Fruit fly (Drosophila melanogaster) whole organism, embryonic: ENCODE data around the gene CG42809.

Experiments used
- Atf3 ChIP-seq: fragments of 200-800 bp; sonication (Bioruptor generic); optimal IDR thresholded peaks from 3 replicates; lab custom pipeline; 2016; ENCODE audit warnings: missing biosample characterization, missing genetic modification characterization
- BEAF-32 ChIP-seq: fragments of 200-800 bp; sonication (Bioruptor generic); optimal IDR thresholded peaks from 3 replicates; lab custom pipeline; 2017; ENCODE audit warnings: missing biosample characterization, missing genetic modification characterization, mild to moderate bottlenecking, moderate library complexity, missing genetic modification reagents
- CG10209 ChIP-seq: fragments of 200-800 bp; sonication (Bioruptor generic); optimal IDR thresholded peaks from 3 replicates; lab custom pipeline; 2017; ENCODE audit warnings: missing biosample characterization, mild to moderate bottlenecking, missing genetic modification characterization, missing genetic modification reagents
- CG1024 ChIP-seq: fragments of 200-800 bp; sonication (Bioruptor generic); IDR thresholded peaks from 2 replicates; pipeline ENCODE4 v1.3.6; 2022; ENCODE audit warnings: missing biosample characterization, missing genetic modification characterization
- CG10462 ChIP-seq: fragments of 200-800 bp; sonication (Bioruptor generic); optimal IDR thresholded peaks from 2 replicates; lab custom pipeline; 2016; ENCODE audit warnings: missing biosample characterization, missing genetic modification characterization
- CG10543 ChIP-seq: fragments of 200-800 bp; sonication (Bioruptor generic); optimal IDR thresholded peaks from 3 replicates; lab custom pipeline; 2017; ENCODE audit warnings: missing biosample characterization, mild to moderate bottlenecking, missing genetic modification characterization, moderate library complexity
- CG11085 ChIP-seq: fragments of 200-800 bp; sonication (Bioruptor generic); IDR thresholded peaks from 2 replicates; pipeline ENCODE4 v1.3.6; 2022; ENCODE audit warnings: missing biosample characterization, missing genetic modification characterization
- CG1602 ChIP-seq: fragments of 200-800 bp; sonication (Bioruptor generic); optimal IDR thresholded peaks from 3 replicates; lab custom pipeline; 2016; ENCODE audit warnings: missing biosample characterization, missing genetic modification characterization
- CG16863 ChIP-seq: fragments of 200-800 bp; sonication (Bioruptor generic); optimal IDR thresholded peaks from 3 replicates; lab custom pipeline; 2016; ENCODE audit warnings: missing biosample characterization, missing genetic modification characterization
- CG30403 ChIP-seq: fragments of 200-800 bp; sonication (Bioruptor generic); optimal IDR thresholded peaks from 3 replicates; lab custom pipeline; 2016; ENCODE audit warnings: missing biosample characterization, missing genetic modification characterization
- CG33557 ChIP-seq: fragments of 200-800 bp; sonication (Bioruptor generic); optimal IDR thresholded peaks from 2 replicates; lab custom pipeline; 2019; ENCODE audit warnings: missing biosample characterization, mild to moderate bottlenecking, missing genetic modification characterization, moderate library complexity
- CG7786 ChIP-seq: fragments of 200-800 bp; sonication (Bioruptor generic); optimal IDR thresholded peaks from 2 replicates; lab custom pipeline; 2016; ENCODE audit warnings: missing biosample characterization, missing genetic modification characterization
- CG7987 ChIP-seq: fragments of 200-800 bp; sonication (Bioruptor generic); optimal IDR thresholded peaks from 2 replicates; lab custom pipeline; 2018; ENCODE audit warnings: missing biosample characterization, mild to moderate bottlenecking, missing genetic modification characterization, moderate library complexity
- CG8281 ChIP-seq: fragments of 200-800 bp; sonication (Bioruptor generic); optimal IDR thresholded peaks from 2 replicates; lab custom pipeline; 2018; ENCODE audit warnings: missing biosample characterization, mild to moderate bottlenecking, missing genetic modification characterization, moderate library complexity
- CG9876 ChIP-seq: fragments of 200-800 bp; sonication (Bioruptor generic); optimal IDR thresholded peaks from 2 replicates; lab custom pipeline; 2016; ENCODE audit warnings: missing biosample characterization, missing genetic modification characterization
- Camta ChIP-seq: fragments of 200-800 bp; sonication (Bioruptor generic); optimal IDR thresholded peaks from 2 replicates; lab custom pipeline; 2016; ENCODE audit warnings: missing biosample characterization, missing genetic modification characterization
- Dfd ChIP-seq, 2 experiments: fragments of >200 bp; optimal IDR thresholded peaks; 2 replicates each; lab custom pipeline; 2017; ENCODE audit warnings: missing biosample characterization in 2 of 2, missing genetic modification characterization in 2 of 2
- E2f1 ChIP-seq: fragments of 200-800 bp; sonication (Bioruptor generic); IDR thresholded peaks from 2 replicates; pipeline ENCODE4 v1.3.6; 2022; ENCODE audit warnings: missing biosample characterization, missing genetic modification characterization
- Eip74EF ChIP-seq, 2 experiments: fragments of 200-800 bp in 1 of 2; fragments of >200 bp in 1 of 2; sonication (Bioruptor generic) in 1 of 2; optimal IDR thresholded peaks; 2 replicates each; lab custom pipeline; 2017 to 2019; ENCODE audit warnings: missing biosample characterization in 2 of 2, missing genetic modification characterization in 2 of 2, mild to moderate bottlenecking in 1 of 2, moderate library complexity in 1 of 2
- Elba2 ChIP-seq: fragments of 200-800 bp; sonication (Bioruptor generic); optimal IDR thresholded peaks from 3 replicates; lab custom pipeline; 2016; ENCODE audit warnings: missing biosample characterization, missing genetic modification characterization
- Fer3 ChIP-seq: fragments of 200-800 bp; sonication (Bioruptor generic); optimal IDR thresholded peaks from 2 replicates; lab custom pipeline; 2018; ENCODE audit warnings: missing biosample characterization, mild to moderate bottlenecking, missing genetic modification characterization, moderate library complexity
- H2.0 ChIP-seq: fragments of 200-800 bp; sonication (Bioruptor generic); IDR thresholded peaks from 2 replicates; pipeline ENCODE4 v1.3.6; 2022; ENCODE audit warnings: missing biosample characterization, missing genetic modification characterization
- HLH54F ChIP-seq: fragments of 200-800 bp; sonication (Bioruptor generic); optimal IDR thresholded peaks from 3 replicates; lab custom pipeline; 2016; ENCODE audit warnings: missing biosample characterization, missing genetic modification characterization
- Hsf ChIP-seq: fragments of 200-800 bp; sonication (Bioruptor generic); optimal IDR thresholded peaks from 3 replicates; lab custom pipeline; 2016; ENCODE audit warnings: missing biosample characterization, missing genetic modification characterization
- MBD-R2 ChIP-seq: fragments of 200-800 bp; sonication (Bioruptor generic); IDR thresholded peaks from 2 replicates; pipeline ENCODE4 v1.3.6; 2022; ENCODE audit warnings: missing biosample characterization, missing genetic modification characterization
- NfI ChIP-seq: fragments of 200-800 bp; sonication (Bioruptor generic); optimal IDR thresholded peaks from 3 replicates; lab custom pipeline; 2018; ENCODE audit warnings: missing biosample characterization, mild to moderate bottlenecking, missing genetic modification characterization, moderate library complexity
- Sry-β ChIP-seq: fragments of 200-800 bp; sonication (Bioruptor generic); optimal IDR thresholded peaks from 2 replicates; lab custom pipeline; 2018; ENCODE audit warnings: missing biosample characterization, mild to moderate bottlenecking, missing genetic modification characterization, moderate library complexity
- Trl ChIP-seq, 3 experiments: fragments of >200 bp in 2 of 3; fragments of 200-800 bp in 1 of 3; sonication (Bioruptor generic) in 1 of 3; optimal IDR thresholded peaks; 2 replicates in 1 of 3; 3 replicates in 2 of 3; lab custom pipeline; 2016 to 2017; ENCODE audit warnings: missing biosample characterization in 1 of 3, missing genetic modification characterization in 1 of 3
- YL-1 ChIP-seq: fragments of 200-800 bp; sonication (Bioruptor generic); optimal IDR thresholded peaks from 3 replicates; lab custom pipeline; 2017; ENCODE audit warnings: missing biosample characterization, mild to moderate bottlenecking, missing genetic modification characterization
- az2 ChIP-seq: fragments of 200-800 bp; sonication (Bioruptor generic); optimal IDR thresholded peaks from 3 replicates; lab custom pipeline; 2016; ENCODE audit warnings: missing biosample characterization, missing genetic modification characterization
- dm ChIP-seq: fragments of 200-800 bp; sonication (Bioruptor generic); optimal IDR thresholded peaks from 3 replicates; lab custom pipeline; 2016; ENCODE audit warnings: missing biosample characterization, missing genetic modification characterization
- en ChIP-seq: fragments of 200-800 bp; sonication (Bioruptor generic); optimal IDR thresholded peaks from 2 replicates; lab custom pipeline; 2016; ENCODE audit warnings: missing biosample characterization, missing genetic modification characterization
- gcm ChIP-seq: fragments of 200-800 bp; sonication (Bioruptor generic); optimal IDR thresholded peaks from 2 replicates; lab custom pipeline; 2019; ENCODE audit warnings: missing biosample characterization, mild to moderate bottlenecking, missing genetic modification characterization, moderate library complexity
- hth ChIP-seq: fragments of >200 bp; optimal IDR thresholded peaks from 2 replicates; lab custom pipeline; 2017; ENCODE audit warnings: inconsistent platforms
- jigr1 ChIP-seq: fragments of 200-800 bp; sonication (Bioruptor generic); IDR thresholded peaks from 3 replicates; pipeline ENCODE4 v1.3.6; 2022; ENCODE audit warnings: missing biosample characterization, missing genetic modification characterization
- knrl ChIP-seq: fragments of 200-800 bp; sonication (Bioruptor generic); IDR thresholded peaks from 3 replicates; pipeline ENCODE4 v1.3.6; 2022; ENCODE audit warnings: missing biosample characterization, missing genetic modification characterization; ENCODE audit not compliant: partially characterized antibody
- nerfin-2 ChIP-seq: fragments of 200-800 bp; sonication (Bioruptor generic); IDR thresholded peaks from 2 replicates; pipeline ENCODE4 v1.3.6; 2022; ENCODE audit warnings: missing biosample characterization, missing genetic modification characterization; ENCODE audit not compliant: partially characterized antibody
- odd ChIP-seq: fragments of 200-800 bp; sonication (Bioruptor generic); optimal IDR thresholded peaks from 2 replicates; lab custom pipeline; 2017; ENCODE audit warnings: missing biosample characterization, mild to moderate bottlenecking, missing genetic modification characterization
- onecut ChIP-seq: fragments of 200-800 bp; sonication (Bioruptor generic); IDR thresholded peaks from 2 replicates; pipeline ENCODE4 v1.3.6; 2022; ENCODE audit warnings: missing biosample characterization, missing genetic modification characterization
- org-1 ChIP-seq: fragments of 200-800 bp; sonication (Bioruptor generic); optimal IDR thresholded peaks from 2 replicates; lab custom pipeline; 2017; ENCODE audit warnings: missing biosample characterization, missing genetic modification characterization
- p53 ChIP-seq: fragments of 200-800 bp; sonication (Bioruptor generic); optimal IDR thresholded peaks from 2 replicates; lab custom pipeline; 2016; ENCODE audit warnings: missing biosample characterization, missing genetic modification characterization
- pb ChIP-seq: fragments of 200-800 bp; sonication (Bioruptor generic); optimal IDR thresholded peaks from 3 replicates; lab custom pipeline; 2016; ENCODE audit warnings: missing biosample characterization, missing genetic modification characterization
- pho ChIP-seq: fragments of 200-800 bp; sonication (Bioruptor generic); optimal IDR thresholded peaks from 2 replicates; lab custom pipeline; 2016; ENCODE audit warnings: missing biosample characterization, missing genetic modification characterization
- pum ChIP-seq: fragments of 200-800 bp; sonication (Bioruptor generic); optimal IDR thresholded peaks from 2 replicates; lab custom pipeline; 2016; ENCODE audit warnings: missing biosample characterization, missing genetic modification characterization
- repo ChIP-seq: fragments of 200-800 bp; sonication (Bioruptor generic); optimal IDR thresholded peaks from 2 replicates; lab custom pipeline; 2016; ENCODE audit warnings: missing biosample characterization, missing genetic modification characterization
- salm ChIP-seq: fragments of 200-800 bp; sonication (Bioruptor generic); optimal IDR thresholded peaks from 2 replicates; lab custom pipeline; 2018; ENCODE audit warnings: missing biosample characterization, mild to moderate bottlenecking, missing genetic modification characterization
- ssp ChIP-seq: fragments of 200-800 bp; sonication (Bioruptor generic); IDR thresholded peaks from 2 replicates; pipeline ENCODE4 v1.3.6; 2022; ENCODE audit warnings: missing biosample characterization, missing genetic modification characterization
- tx ChIP-seq: fragments of 200-800 bp; sonication (Bioruptor generic); optimal IDR thresholded peaks from 2 replicates; lab custom pipeline; 2016; ENCODE audit warnings: missing biosample characterization, missing genetic modification characterization
- z ChIP-seq: fragments of 200-800 bp; sonication (Bioruptor generic); IDR thresholded peaks from 3 replicates; pipeline ENCODE4 v1.3.6; 2022; ENCODE audit warnings: missing biosample characterization, missing genetic modification characterization

Gene CG42809

dm6 chr2L:13460911-13461866 lies 3.9 kb downstream of the CG42809 start, which contains the start of gene CG46308 (continued):
- TF ChIP-seq Trl (optimal IDR thresholded peaks at IDR 0.05; lab: Kevin White, UChicago) (peak in 1 of 2 experiments; percentile 33), Trl (GFP tag; optimal IDR thresholded peaks at IDR 0.05; lab: Kevin White, UChicago) (peak; percentile 16), en (GFP tag; lab: Kevin White, UChicago) (no peak), E2f1 (GFP tag; lab: Robert Waterston, UW) (no peak), pho (GFP tag; lab: Kevin White, UChicago) (no peak), CG33557 (GFP tag; lab: Kevin White, UChicago) (no peak), CG1602 (no peak), az2 (GFP tag; lab: Kevin White, UChicago) (no peak), CG10462 (no peak), Hsf (GFP tag; lab: Kevin White, UChicago) (peak; percentile 17), z (GFP tag; lab: Robert Waterston, UW) (no peak), MBD-R2 (no peak), CG7786 (GFP tag; lab: Kevin White, UChicago) (no peak), CG7987 (GFP tag; lab: Kevin White, UChicago) (no peak), p53 (GFP tag; lab: Kevin White, UChicago) (no peak), HLH54F (GFP tag; lab: Kevin White, UChicago) (peak; percentile 20), BEAF-32 (GFP tag; lab: Kevin White, UChicago) (no peak), Eip74EF (GFP tag; optimal IDR thresholded peaks at IDR 0.05; lab: Kevin White, UChicago) (no peak), pb (GFP tag; lab: Kevin White, UChicago) (no peak), CG11085 (GFP tag; lab: Robert Waterston, UW) (no peak), CG30403 (GFP tag; lab: Kevin White, UChicago) (peak; percentile 30), Fer3 (tag; lab: Kevin White, UChicago) (peak; percentile 41), odd (GFP tag; lab: Kevin White, UChicago) (no peak), nerfin-2 (GFP tag; lab: Robert Waterston, UW) (no peak), Atf3 (GFP tag; lab: Kevin White, UChicago) (no peak), org-1 (GFP tag; lab: Kevin White, UChicago) (no peak), YL-1 (no peak), NfI (peak; percentile 9), onecut (no peak), Sry-β (GFP tag; lab: Kevin White, UChicago) (no peak), jigr1 (GFP tag; lab: Robert Waterston, UW) (no peak), CG1024 (no peak), ssp (GFP tag; lab: Robert Waterston, UW) (no peak), tx (GFP tag; lab: Kevin White, UChicago) (no peak), Camta (GFP tag; lab: Kevin White, UChicago) (no peak), hth (lab: Kevin White, UChicago) (no peak), pum (GFP tag; lab: Kevin White, UChicago) (no peak), CG16863 (no peak), CG10543 (GFP tag; lab: Kevin White, UChicago) (no peak), repo (GFP tag; lab: Kevin White, UChicago) (no peak), dm (GFP tag; lab: Kevin White, UChicago) (no peak), Elba2 (GFP tag; lab: Kevin White, UChicago) (no peak), H2.0 (GFP tag; lab: Robert Waterston, UW) (no peak), CG10209 (peak; percentile 43), Dfd (GFP tag; optimal IDR thresholded peaks at IDR 0.05; lab: Kevin White, UChicago) (no peak), CG8281 (tag; lab: Kevin White, UChicago) (no peak), gcm (GFP tag; lab: Kevin White, UChicago) (no peak), knrl (GFP tag; lab: Robert Waterston, UW) (no peak), CG9876 (GFP tag; lab: Kevin White, UChicago) (no peak), salm (tag; lab: Kevin White, UChicago) (no peak)
